Worm (Caenorhabditis elegans): ENCODE measurements around the gene chtb-1.

ce11 chrIII:9299919-9300318, 55.3 kb downstream of the chtb-1 start, which contains the start of gene K01B6.3:
- TF ChIP-seq elt-2 (tag; optimal IDR thresholded peaks at IDR 0.05): no peak
- TF ChIP-seq nhr-76 (tag; optimal IDR thresholded peaks at IDR 0.05): no peak
- no peak for TF ChIP-seq nhr-28 (tag; optimal IDR thresholded peaks at IDR 0.05)

Data from whole organism, L1 larva.